Worm (Caenorhabditis elegans) whole organism, L1 larva: ENCODE measurements around the gene hrg-2.

Experiments used
- alr-1 ChIP-seq: fragments of 200-800 bp; sonication (Bioruptor generic); optimal IDR thresholded peaks from 2 replicates; lab custom pipeline; 2018; ENCODE audit warnings: borderline replicate concordance, mild to moderate bottlenecking, missing genetic modification characterization, missing compliant biosample characterization
- ces-1 ChIP-seq: fragments of 150-350 bp; optimal IDR thresholded peaks from 2 replicates; lab custom pipeline; 2014; ENCODE audit warnings: missing biosample characterization, missing genetic modification reagents, missing genetic modification characterization
- elt-2 ChIP-seq: sonication (generic microtip); optimal IDR thresholded peaks from 2 replicates; lab custom pipeline; 2016; ENCODE audit warnings: missing genetic modification characterization, mild to moderate bottlenecking, inconsistent platforms, missing compliant biosample characterization, missing genetic modification reagents
- hlh-4 ChIP-seq: sonication (generic microtip); optimal IDR thresholded peaks from 2 replicates; lab custom pipeline; 2016; ENCODE audit warnings: mild to moderate bottlenecking, missing genetic modification characterization, missing compliant biosample characterization
- lin-14 ChIP-seq: fragments of 200-800 bp; sonication (Bioruptor generic); optimal IDR thresholded peaks from 2 replicates; lab custom pipeline; 2018; ENCODE audit warnings: mild to moderate bottlenecking, missing genetic modification characterization, moderate library complexity, missing compliant biosample characterization
- mdl-1 ChIP-seq, 2 experiments: fragments of 150-350 bp; optimal IDR thresholded peaks; 2 replicates each; lab custom pipeline; 2014 to 2017; ENCODE audit warnings: missing biosample characterization in 2 of 2, missing genetic modification characterization in 2 of 2, inconsistent platforms in 1 of 2
- nhr-85 ChIP-seq: sonication (generic microtip); peaks from one replicate; lab custom pipeline; 2016; ENCODE audit warnings: missing genetic modification characterization, inconsistent platforms, missing compliant biosample characterization
- skn-1 ChIP-seq: fragments of 150-350 bp; optimal IDR thresholded peaks from 2 replicates; lab custom pipeline; 2014; ENCODE audit warnings: missing biosample characterization, missing genetic modification characterization
- snpc-4 ChIP-seq: fragments of 150-350 bp; optimal IDR thresholded peaks from 2 replicates; lab custom pipeline; 2014; ENCODE audit warnings: missing biosample characterization, missing genetic modification characterization
- tbx-2 ChIP-seq: sonication (generic microtip); optimal IDR thresholded peaks from 2 replicates; lab custom pipeline; 2016; ENCODE audit warnings: missing genetic modification characterization, missing compliant biosample characterization
- xbp-1 ChIP-seq: sonication (generic microtip); optimal IDR thresholded peaks from 2 replicates; lab custom pipeline; 2016; ENCODE audit warnings: missing genetic modification characterization, missing compliant biosample characterization
- ztf-11 ChIP-seq, 2 experiments: sonication (generic microtip); optimal IDR thresholded peaks; 2 replicates each; lab custom pipeline; 2016 to 2017; ENCODE audit warnings: missing genetic modification characterization in 2 of 2, missing biosample characterization in 1 of 2, missing compliant biosample characterization in 1 of 2

ce11 chrV:12427826-12428225, 17.5 kb upstream of the hrg-2 start:
- TF ChIP-seq tbx-2 (tag; lab: Kevin White, UChicago) = no peak
- TF ChIP-seq ces-1 (GFP tag; lab: Kevin White, UChicago) = no peak
- no peak for TF ChIP-seq mdl-1 (tag; optimal IDR thresholded peaks at IDR 0.05; lab: Kevin White, UChicago)
- TF ChIP-seq xbp-1 (tag; lab: Kevin White, UChicago) = no peak
- TF ChIP-seq alr-1 (tag; lab: Kevin White, UChicago) = no peak
- no peak for TF ChIP-seq ztf-11 (tag; optimal IDR thresholded peaks at IDR 0.05; lab: Kevin White, UChicago)
- no peak for TF ChIP-seq hlh-4 (tag; lab: Kevin White, UChicago)
- no peak for TF ChIP-seq nhr-85 (tag; lab: Kevin White, UChicago)
- TF ChIP-seq skn-1 (tag; lab: Kevin White, UChicago) = no peak
- TF ChIP-seq snpc-4 (tag; lab: Kevin White, UChicago) = no peak
- TF ChIP-seq lin-14 = no peak
- no peak for TF ChIP-seq elt-2 (tag; lab: Kevin White, UChicago)
